Worm (Caenorhabditis elegans) whole organism, young adult: ENCODE data around the gene mip-2.

Experiments
- B0019.2 ChIP-seq: fragments of 200-800 bp; sonication (Bioruptor generic); conservative IDR thresholded peaks from 2 replicates; pipeline ENCODE4 v1.3.6; 2022; ENCODE audit warnings: missing genetic modification reagents, missing genetic modification characterization, missing compliant biosample characterization
- B0261.1 ChIP-seq: sonication (generic microtip); optimal IDR thresholded peaks from 2 replicates; lab custom pipeline; 2016; ENCODE audit warnings: mild to moderate bottlenecking, missing genetic modification characterization, moderate library complexity, missing compliant biosample characterization
- B0336.3 ChIP-seq: fragments of 200-800 bp; sonication (Bioruptor generic); IDR thresholded peaks from 2 replicates; pipeline ENCODE4 v1.3.6; 2022; ENCODE audit warnings: missing genetic modification characterization, missing compliant biosample characterization
- F22D6.2 ChIP-seq: sonication (generic microtip); optimal IDR thresholded peaks from 2 replicates; lab custom pipeline; 2016; ENCODE audit warnings: mild to moderate bottlenecking, missing genetic modification characterization, missing compliant biosample characterization
- F37B4.10 ChIP-seq: fragments of 200-800 bp; sonication (Bioruptor generic); IDR thresholded peaks from 2 replicates; pipeline ENCODE4 v1.3.6; 2022; ENCODE audit warnings: missing genetic modification characterization, missing compliant biosample characterization
- F49E8.2 ChIP-seq: sonication (generic microtip); optimal IDR thresholded peaks from 3 replicates; lab custom pipeline; 2017; ENCODE audit warnings: missing genetic modification characterization, mild to moderate bottlenecking, missing compliant biosample characterization, antibody characterized with exemption, moderate library complexity; ENCODE audit not compliant: insufficient read depth
- F57A8.1 ChIP-seq: fragments of 200-800 bp; sonication (Bioruptor generic); optimal IDR thresholded peaks from 2 replicates; lab custom pipeline; 2018; ENCODE audit warnings: mild to moderate bottlenecking, missing genetic modification characterization, moderate library complexity, missing compliant biosample characterization
- T26A5.8 ChIP-seq: sonication (generic microtip); optimal IDR thresholded peaks from 2 replicates; lab custom pipeline; 2016; ENCODE audit warnings: missing genetic modification characterization, missing compliant biosample characterization
- Y56A3A.18 ChIP-seq: fragments of 200-800 bp; sonication (Bioruptor generic); IDR thresholded peaks from 2 replicates; pipeline ENCODE4 v1.3.6; 2022; ENCODE audit warnings: missing genetic modification reagents, missing genetic modification characterization, missing compliant biosample characterization
- atf-7 ChIP-seq: sonication (generic microtip); optimal IDR thresholded peaks from 2 replicates; lab custom pipeline; 2017; ENCODE audit warnings: mild to moderate bottlenecking, missing genetic modification characterization, missing compliant biosample characterization
- ccch-3 ChIP-seq: fragments of 200-800 bp; sonication (Bioruptor generic); optimal IDR thresholded peaks from 2 replicates; lab custom pipeline; 2018; ENCODE audit warnings: mild to moderate bottlenecking, missing genetic modification characterization, missing compliant biosample characterization
- ceh-100 ChIP-seq: fragments of 200-800 bp; sonication (Bioruptor generic); IDR thresholded peaks from 2 replicates; pipeline ENCODE4 v1.3.6; 2022; ENCODE audit warnings: missing genetic modification reagents, missing genetic modification characterization, missing compliant biosample characterization
- ceh-40 ChIP-seq: fragments of 200-800 bp; sonication (Bioruptor generic); IDR thresholded peaks from 2 replicates; pipeline ENCODE4 v1.3.6; 2022; ENCODE audit warnings: missing genetic modification characterization, missing compliant biosample characterization
- ceh-79 ChIP-seq: sonication (generic microtip); optimal IDR thresholded peaks from 2 replicates; lab custom pipeline; 2017; ENCODE audit warnings: mild to moderate bottlenecking, missing genetic modification characterization, missing compliant biosample characterization
- ceh-91 ChIP-seq: fragments of 200-800 bp; sonication (Bioruptor generic); IDR thresholded peaks from 2 replicates; pipeline ENCODE4 v1.3.6; 2022; ENCODE audit warnings: missing genetic modification reagents, missing genetic modification characterization, missing compliant biosample characterization
- dpff-1 ChIP-seq: sonication (generic microtip); optimal IDR thresholded peaks from 2 replicates; lab custom pipeline; 2017; ENCODE audit warnings: mild to moderate bottlenecking, missing genetic modification characterization, missing compliant biosample characterization
- egl-18 ChIP-seq: fragments of 200-800 bp; sonication (Bioruptor generic); IDR thresholded peaks from 2 replicates; pipeline ENCODE4 v1.3.6; 2022; ENCODE audit warnings: missing genetic modification reagents, missing genetic modification characterization, missing compliant biosample characterization
- egl-44 ChIP-seq: fragments of 200-800 bp; sonication (Bioruptor generic); IDR thresholded peaks from 2 replicates; pipeline ENCODE4 v1.3.6; 2022; ENCODE audit warnings: missing genetic modification reagents, missing genetic modification characterization, missing compliant biosample characterization
- ekl-4 ChIP-seq: fragments of 200-800 bp; sonication (Bioruptor generic); IDR thresholded peaks from 2 replicates; pipeline ENCODE4 v1.3.6; 2022; ENCODE audit warnings: missing genetic modification reagents, missing genetic modification characterization, missing compliant biosample characterization
- gei-17 ChIP-seq: fragments of 200-800 bp; sonication (Bioruptor generic); optimal IDR thresholded peaks from 2 replicates; lab custom pipeline; 2018; ENCODE audit warnings: mild to moderate bottlenecking, missing genetic modification characterization, missing compliant biosample characterization
- hlh-26 ChIP-seq: fragments of 200-800 bp; sonication (Bioruptor generic); conservative IDR thresholded peaks from 2 replicates; pipeline ENCODE4 v1.3.6; 2022; ENCODE audit warnings: missing genetic modification reagents, missing genetic modification characterization, missing compliant biosample characterization
- hmg-1.2 ChIP-seq: fragments of 200-800 bp; sonication (Bioruptor generic); IDR thresholded peaks from 2 replicates; pipeline ENCODE4 v1.3.6; 2022; ENCODE audit warnings: missing genetic modification reagents, missing genetic modification characterization, missing compliant biosample characterization
- let-607 ChIP-seq, 2 experiments: fragments of 200-800 bp in 1 of 2; sonication (Bioruptor generic) in 1 of 2; sonication (generic microtip) in 1 of 2; optimal IDR thresholded peaks; 2 replicates each; lab custom pipeline; 2016 to 2018; ENCODE audit warnings: mild to moderate bottlenecking in 2 of 2, missing compliant biosample characterization in 2 of 2, missing genetic modification characterization in 2 of 2, moderate library complexity in 2 of 2, missing genotype in 1 of 2
- lin-40 ChIP-seq: sonication (generic microtip); optimal IDR thresholded peaks from 2 replicates; lab custom pipeline; 2016; ENCODE audit warnings: missing genetic modification characterization, mild to moderate bottlenecking, missing compliant biosample characterization, missing genotype, missing genetic modification reagents
- lin-54 ChIP-seq: fragments of 200-800 bp; sonication (Bioruptor generic); optimal IDR thresholded peaks from 2 replicates; lab custom pipeline; 2018; ENCODE audit warnings: mild to moderate bottlenecking, missing genetic modification characterization, missing compliant biosample characterization
- lsy-27 ChIP-seq: sonication (generic microtip); optimal IDR thresholded peaks from 2 replicates; lab custom pipeline; 2017; ENCODE audit warnings: missing genetic modification characterization, mild to moderate bottlenecking, missing compliant biosample characterization, antibody characterized with exemption, missing genotype, borderline replicate concordance; ENCODE audit not compliant: insufficient read depth
- madf-10 ChIP-seq: sonication (generic microtip); optimal IDR thresholded peaks from 2 replicates; lab custom pipeline; 2016; ENCODE audit warnings: mild to moderate bottlenecking, missing genetic modification characterization, missing compliant biosample characterization
- madf-6 ChIP-seq: fragments of 200-800 bp; sonication (Bioruptor generic); IDR thresholded peaks from 2 replicates; pipeline ENCODE4 v1.3.6; 2022; ENCODE audit warnings: missing genetic modification reagents, missing genetic modification characterization, missing compliant biosample characterization
- mel-28 ChIP-seq: sonication (generic microtip); optimal IDR thresholded peaks from 2 replicates; lab custom pipeline; 2016; ENCODE audit warnings: borderline replicate concordance, mild to moderate bottlenecking, missing genetic modification characterization, missing compliant biosample characterization
- nhr-80 ChIP-seq: sonication (generic microtip); optimal IDR thresholded peaks from 2 replicates; lab custom pipeline; 2016; ENCODE audit warnings: missing genetic modification characterization, missing compliant biosample characterization
- nhr-90 ChIP-seq: sonication (generic microtip); optimal IDR thresholded peaks from 2 replicates; lab custom pipeline; 2016; ENCODE audit warnings: missing genotype, mild to moderate bottlenecking, missing genetic modification characterization, missing compliant biosample characterization
- pha-4 ChIP-seq: fragments of 150-350 bp; sonication (generic microtip); optimal IDR thresholded peaks from 2 replicates; lab custom pipeline; 2014; ENCODE audit warnings: missing biosample characterization, missing genetic modification reagents, missing genetic modification characterization
- snpc-1.1 ChIP-seq: sonication (generic microtip); optimal IDR thresholded peaks from 2 replicates; lab custom pipeline; 2017; ENCODE audit warnings: missing genetic modification characterization, mild to moderate bottlenecking, missing compliant biosample characterization, antibody characterized with exemption, moderate library complexity, missing genotype, missing genetic modification reagents; ENCODE audit not compliant: insufficient read depth
- snpc-1.3 ChIP-seq: sonication (generic microtip); optimal IDR thresholded peaks from 2 replicates; lab custom pipeline; 2017; ENCODE audit warnings: missing genetic modification characterization, mild to moderate bottlenecking, missing compliant biosample characterization, antibody characterized with exemption, moderate library complexity, missing genotype, missing genetic modification reagents; ENCODE audit not compliant: insufficient read depth
- snpc-4 ChIP-seq, 5 experiments: fragments of 150-350 bp in 1 of 5; sonication (generic microtip) in 4 of 5; optimal IDR thresholded peaks; 2 replicates each; lab custom pipeline; 2014 to 2018; ENCODE audit warnings: missing genetic modification characterization in 5 of 5, missing biosample characterization in 3 of 5, antibody characterized with exemption in 2 of 5, mild to moderate bottlenecking in 2 of 5, missing compliant biosample characterization in 2 of 5, missing genotype in 2 of 5, moderate library complexity in 2 of 5, missing genetic modification reagents in 1 of 5
- somi-1 ChIP-seq: fragments of 200-800 bp; sonication (Bioruptor generic); optimal IDR thresholded peaks from 2 replicates; lab custom pipeline; 2018; ENCODE audit warnings: mild to moderate bottlenecking, missing genetic modification characterization, missing compliant biosample characterization
- tbp1 ChIP-seq: fragments of 200-800 bp; sonication (Bioruptor generic); optimal IDR thresholded peaks from 2 replicates; lab custom pipeline; 2018; ENCODE audit warnings: mild to moderate bottlenecking, missing genetic modification characterization, missing compliant biosample characterization
- unc-130 ChIP-seq: sonication (generic microtip); optimal IDR thresholded peaks from 2 replicates; lab custom pipeline; 2016; ENCODE audit warnings: missing genetic modification reagents, missing genetic modification characterization, missing compliant biosample characterization
- unc-62 ChIP-seq: fragments of 150-350 bp; optimal IDR thresholded peaks from 2 replicates; lab custom pipeline; 2014; ENCODE audit warnings: missing biosample characterization, missing genetic modification reagents, missing genetic modification characterization
- ztf-18 ChIP-seq: sonication (generic microtip); optimal IDR thresholded peaks from 2 replicates; lab custom pipeline; 2016; ENCODE audit warnings: missing genotype, mild to moderate bottlenecking, missing genetic modification characterization, missing compliant biosample characterization
- ztf-22 ChIP-seq: fragments of 200-800 bp; sonication (Bioruptor generic); optimal IDR thresholded peaks from 2 replicates; lab custom pipeline; 2018; ENCODE audit warnings: mild to moderate bottlenecking, missing genetic modification characterization, moderate library complexity, missing compliant biosample characterization
- ztf-26 ChIP-seq: sonication (generic microtip); optimal IDR thresholded peaks from 2 replicates; lab custom pipeline; 2017; ENCODE audit warnings: missing genetic modification characterization, missing compliant biosample characterization
- ztf-6 ChIP-seq: fragments of 200-800 bp; sonication (Bioruptor generic); IDR thresholded peaks from 2 replicates; pipeline ENCODE4 v1.3.6; 2022; ENCODE audit warnings: missing genetic modification reagents, missing genetic modification characterization, missing compliant biosample characterization

The mip-2 gene

ce11 chrV:13671911-13672639 is at the start of gene mip-2, which contains the start of gene F58G11.4 (continued):
- TF ChIP-seq B0336.3 (GFP tag; lab: Robert Waterston, UW) (no peak), gei-17 (GFP tag; lab: Kevin White, UChicago) (no peak), ceh-40 (GFP tag; lab: Robert Waterston, UW) (no peak), pha-4 (tag; lab: Kevin White, UChicago) (no peak), lsy-27 (tag; lab: Kevin White, UChicago) (no peak), snpc-1.3 (tag; lab: Kevin White, UChicago) (no peak), lin-54 (peak; percentile 32), madf-6 (GFP tag; lab: Robert Waterston, UW) (peak; percentile 94), snpc-1.1 (no peak), somi-1 (GFP tag; lab: Kevin White, UChicago) (no peak), unc-62 (GFP tag; lab: Kevin White, UChicago) (no peak), ztf-26 (tag; lab: Kevin White, UChicago) (no peak), madf-10 (no peak), ceh-91 (GFP tag; lab: Robert Waterston, UW) (peak; percentile 81), nhr-90 (tag; lab: Kevin White, UChicago) (no peak), snpc-4 (GFP tag; optimal IDR thresholded peaks at IDR 0.05; lab: Kevin White, UChicago) (no peak), snpc-4 (tag; optimal IDR thresholded peaks at IDR 0.05; lab: Kevin White, UChicago) (no peak), egl-18 (GFP tag; lab: Robert Waterston, UW) (no peak), ztf-18 (tag; lab: Kevin White, UChicago) (peak; percentile 73), atf-7 (tag; lab: Kevin White, UChicago) (no peak), egl-44 (GFP tag; lab: Robert Waterston, UW) (no peak), hmg-1.2 (GFP tag; lab: Robert Waterston, UW) (peak; percentile 15; the same call in 1 of the 2 replicates), ceh-79 (tag; lab: Kevin White, UChicago) (no peak), lin-40 (tag; lab: Kevin White, UChicago) (no peak), F57A8.1 (no peak), dpff-1 (tag; lab: Kevin White, UChicago) (no peak), ztf-6 (GFP tag; lab: Robert Waterston, UW) (no peak), B0019.2 (no peak)

DNA sequence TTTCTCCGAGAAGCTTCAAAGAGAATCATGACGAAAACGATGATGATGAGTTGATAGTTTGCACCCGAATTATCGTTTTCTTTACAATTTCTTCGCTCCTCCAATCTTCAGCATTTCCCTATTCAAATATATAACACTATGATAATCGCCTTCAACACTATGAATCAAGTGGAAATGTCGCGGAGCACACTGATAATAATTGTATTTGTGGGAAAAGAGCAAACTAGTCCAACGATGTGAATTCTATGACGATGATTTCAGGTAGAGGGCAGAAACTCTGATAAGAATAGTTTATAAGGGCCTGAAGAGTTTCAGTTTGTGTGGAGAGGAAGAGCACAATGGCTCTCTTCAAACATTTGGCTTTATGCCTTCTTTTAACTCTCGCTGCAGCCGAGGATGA is 44.8 kb upstream of the mip-2 start, which contains the start of gene T01D3.6:
Gene T01D3.6, plus strand, starts transcription at position 294 of the 400 bp plus-strand sequence.
- TF ChIP-seq nhr-80 (tag; lab: Kevin White, UChicago), result peak; percentile 65
- peak; percentile 12 for TF ChIP-seq ztf-22 (GFP tag; lab: Kevin White, UChicago)
- no peak for TF ChIP-seq tbp1

DNA sequence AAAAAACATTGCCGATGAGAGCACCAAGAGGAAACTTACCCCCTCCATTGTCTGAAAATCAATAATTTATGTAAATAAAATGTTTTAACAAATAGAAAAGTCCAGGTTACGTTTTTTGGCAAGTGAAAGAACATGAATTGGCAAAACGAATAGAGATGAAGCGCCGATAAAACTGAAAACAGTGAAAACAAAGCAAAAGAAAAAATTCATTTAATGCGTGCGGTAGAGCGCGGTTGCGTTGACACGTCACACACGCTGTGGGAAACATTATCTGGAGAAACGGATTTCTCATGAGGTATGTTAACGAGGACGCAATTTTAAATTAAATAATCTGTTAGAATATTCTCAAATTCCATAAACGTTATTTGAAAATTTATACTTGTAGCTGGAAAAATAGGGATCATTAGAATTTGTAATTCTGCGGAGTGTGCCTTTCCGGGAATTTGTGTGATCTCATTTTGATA is 43.5 kb upstream of the mip-2 start, which contains the start of gene zipt-9:
Gene zipt-9, minus strand, starts transcription at position 51 of the 464 bp plus-strand sequence.
- TF ChIP-seq ztf-26 (tag; lab: Kevin White, UChicago) (no peak), hlh-26 (no peak), B0261.1 (tag; lab: Kevin White, UChicago) (no peak), ekl-4 (GFP tag; lab: Robert Waterston, UW) (no peak), pha-4 (tag; lab: Kevin White, UChicago) (no peak), Y56A3A.18 (GFP tag; lab: Robert Waterston, UW) (no peak), F37B4.10 (GFP tag; lab: Robert Waterston, UW) (no peak), F49E8.2 (peak; percentile 22), F22D6.2 (tag; lab: Kevin White, UChicago) (peak; percentile 23), ceh-100 (GFP tag; lab: Robert Waterston, UW) (peak; percentile 98), ccch-3 (GFP tag; lab: Kevin White, UChicago) (peak; percentile 64), T26A5.8 (tag; lab: Kevin White, UChicago) (no peak), ceh-91 (GFP tag; lab: Robert Waterston, UW) (peak; percentile 54), mel-28 (no peak), unc-130 (GFP tag; lab: Kevin White, UChicago) (peak; percentile 15), lsy-27 (tag; lab: Kevin White, UChicago) (no peak), let-607 (tag; optimal IDR thresholded peaks at IDR 0.05; lab: Kevin White, UChicago) (peak in 1 of 2 experiments; percentile 44), madf-10 (peak; percentile 60)
